Worm (Caenorhabditis elegans): ENCODE measurements around the gene scyl-1.

The scyl-1 gene

ce11 chrV:12995269-12995668, 46.3 kb downstream of the scyl-1 start, which contains the start of gene far-5:
Gene far-5 (plus strand): TSS chrV:12995569.
- no peak for TF ChIP-seq sea-1 (GFP tag; conservative IDR thresholded peaks at IDR 0.05)
- TF ChIP-seq hnd-1 (tag; optimal IDR thresholded peaks at IDR 0.05) = no peak
- no peak for TF ChIP-seq B0310.2 (tag; optimal IDR thresholded peaks at IDR 0.05)
- no peak for TF ChIP-seq F13C5.2 (tag; optimal IDR thresholded peaks at IDR 0.05)
- TF ChIP-seq ama-1 (optimal IDR thresholded peaks at IDR 0.05) = no peak
- TF ChIP-seq flt-1 (GFP tag; IDR thresholded peaks at IDR 0.05) = no peak
- TF ChIP-seq aly-1 (tag; optimal IDR thresholded peaks at IDR 0.05) = no peak
- TF ChIP-seq hmg-4 (GFP tag; optimal IDR thresholded peaks at IDR 0.05) = no peak
- TF ChIP-seq ceh-36 (tag; optimal IDR thresholded peaks at IDR 0.05) = no peak
- no peak for TF ChIP-seq tbx-37 (GFP tag; conservative IDR thresholded peaks at IDR 0.05)
- no peak for TF ChIP-seq tra-4 (tag; optimal IDR thresholded peaks at IDR 0.05)

DNA sequence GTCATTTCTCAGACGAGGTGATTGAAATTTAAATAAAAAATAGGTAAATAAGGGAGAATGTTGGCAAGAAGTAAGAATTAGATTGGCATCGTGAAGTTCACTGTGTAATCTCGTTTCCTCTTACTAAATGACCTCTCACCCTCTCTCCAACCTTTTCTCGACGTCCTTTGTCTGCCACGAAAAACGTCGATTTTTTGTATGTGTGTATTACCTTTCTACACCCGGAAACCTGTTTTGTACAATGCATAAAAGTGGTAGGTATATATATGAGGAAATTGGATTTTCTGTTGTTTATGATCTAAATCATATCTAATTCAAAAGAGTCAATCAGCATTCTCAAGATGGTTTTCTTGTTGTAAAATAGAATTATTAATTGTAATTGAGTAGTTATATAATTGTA, 48.6 kb downstream of the scyl-1 start, which contains the start of the genes F15B9.11 and dsl-7:
Gene F15B9.11, minus strand, starts transcription at position 5 of the 400 bp plus-strand sequence.
Gene dsl-7, plus strand, starts transcription at position 260 of the 400 bp plus-strand sequence.
- no peak for TF ChIP-seq sea-1 (GFP tag; conservative IDR thresholded peaks at IDR 0.05)
- TF ChIP-seq B0310.2 (tag; optimal IDR thresholded peaks at IDR 0.05) = no peak
- no peak for TF ChIP-seq ama-1 (optimal IDR thresholded peaks at IDR 0.05)
- TF ChIP-seq tbx-37 (GFP tag; conservative IDR thresholded peaks at IDR 0.05) = no peak
- no peak for TF ChIP-seq hmg-4 (GFP tag; optimal IDR thresholded peaks at IDR 0.05)
- no peak for TF ChIP-seq ets-7 (tag; optimal IDR thresholded peaks at IDR 0.05)
- no peak for TF ChIP-seq tra-4 (tag; optimal IDR thresholded peaks at IDR 0.05)
- no peak for TF ChIP-seq ceh-13 (GFP tag; optimal IDR thresholded peaks at IDR 0.05)
- no peak for TF ChIP-seq aly-1 (tag; optimal IDR thresholded peaks at IDR 0.05)
- no peak for TF ChIP-seq flt-1 (GFP tag; IDR thresholded peaks at IDR 0.05)
- TF ChIP-seq F13C5.2 (tag; optimal IDR thresholded peaks at IDR 0.05) = no peak
- no peak for TF ChIP-seq hmbx-1 (tag; optimal IDR thresholded peaks at IDR 0.05)
- TF ChIP-seq scrt-1 (GFP tag; IDR thresholded peaks at IDR 0.05) = no peak
- no peak for TF ChIP-seq pes-1 (GFP tag; IDR thresholded peaks at IDR 0.05)
- TF ChIP-seq ceh-36 (tag; optimal IDR thresholded peaks at IDR 0.05) = no peak
- no peak for TF ChIP-seq tbx-11 (GFP tag; IDR thresholded peaks at IDR 0.05)
- no peak for TF ChIP-seq hnd-1 (tag; optimal IDR thresholded peaks at IDR 0.05)

DNA sequence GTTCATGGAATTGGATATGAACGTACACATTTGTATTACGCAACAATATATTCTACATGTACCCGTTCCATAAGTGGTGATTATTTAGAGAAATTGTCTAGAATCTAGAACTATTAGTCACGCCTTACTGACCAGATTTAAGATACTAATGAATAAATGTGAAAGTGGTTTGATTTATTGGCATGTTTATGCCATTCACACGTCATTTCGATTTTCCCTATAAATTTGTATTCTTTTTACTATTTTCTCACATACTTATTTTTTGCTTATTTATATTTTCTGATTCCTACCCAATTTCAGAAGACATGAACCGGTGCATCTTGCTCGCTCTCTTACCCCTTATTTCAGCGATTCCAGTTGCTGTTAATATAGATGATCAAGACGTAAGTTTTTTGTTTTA, 53.3 kb downstream of the scyl-1 start, which contains the start of gene F15B9.8:
Gene F15B9.8, plus strand, starts transcription at position 301 of the 400 bp plus-strand sequence.
- TF ChIP-seq flt-1 (GFP tag; IDR thresholded peaks at IDR 0.05) (no peak), ceh-13 (GFP tag; optimal IDR thresholded peaks at IDR 0.05) (no peak), scrt-1 (GFP tag; IDR thresholded peaks at IDR 0.05) (no peak), tbx-11 (GFP tag; IDR thresholded peaks at IDR 0.05) (no peak), tra-4 (tag; optimal IDR thresholded peaks at IDR 0.05) (no peak), sea-1 (GFP tag; conservative IDR thresholded peaks at IDR 0.05) (no peak), hnd-1 (tag; optimal IDR thresholded peaks at IDR 0.05) (no peak), B0310.2 (tag; optimal IDR thresholded peaks at IDR 0.05) (no peak), ets-7 (tag; optimal IDR thresholded peaks at IDR 0.05) (no peak), tbx-37 (GFP tag; conservative IDR thresholded peaks at IDR 0.05) (no peak), ceh-36 (tag; optimal IDR thresholded peaks at IDR 0.05) (no peak)

- TF ChIP-seq tra-4 (tag; optimal IDR thresholded peaks at IDR 0.05) = no peak
- TF ChIP-seq tbx-11 (GFP tag; IDR thresholded peaks at IDR 0.05) = no peak
- TF ChIP-seq B0310.2 (tag; optimal IDR thresholded peaks at IDR 0.05) = no peak
- TF ChIP-seq pes-1 (GFP tag; IDR thresholded peaks at IDR 0.05) = no peak
- no peak for TF ChIP-seq scrt-1 (GFP tag; IDR thresholded peaks at IDR 0.05)
- no peak for TF ChIP-seq ceh-36 (tag; optimal IDR thresholded peaks at IDR 0.05)
- no peak for TF ChIP-seq ceh-13 (GFP tag; optimal IDR thresholded peaks at IDR 0.05)
- TF ChIP-seq hmbx-1 (tag; optimal IDR thresholded peaks at IDR 0.05) = no peak
- TF ChIP-seq flt-1 (GFP tag; IDR thresholded peaks at IDR 0.05) = no peak
- no peak for TF ChIP-seq ama-1 (optimal IDR thresholded peaks at IDR 0.05)
- TF ChIP-seq sea-1 (GFP tag; conservative IDR thresholded peaks at IDR 0.05) = no peak
- TF ChIP-seq aly-1 (tag; optimal IDR thresholded peaks at IDR 0.05) = no peak
- no peak for TF ChIP-seq hnd-1 (tag; optimal IDR thresholded peaks at IDR 0.05)
- no peak for TF ChIP-seq hmg-4 (GFP tag; optimal IDR thresholded peaks at IDR 0.05)
- TF ChIP-seq tbx-37 (GFP tag; conservative IDR thresholded peaks at IDR 0.05) = no peak
- no peak for TF ChIP-seq ets-7 (tag; optimal IDR thresholded peaks at IDR 0.05)
- TF ChIP-seq F13C5.2 (tag; optimal IDR thresholded peaks at IDR 0.05) = no peak
Measured at ce11 chrV:12987061-12987460, 54.5 kb downstream of the scyl-1 start, which contains the start of gene shw-3. Gene shw-3 (minus strand): TSS chrV:12987161.
